Fruit fly (Drosophila melanogaster) whole organism, embryonic: ENCODE measurements around the gene pod1.
A peak's percentile ranks its signal among the peaks of the same experiment; 100 is the strongest.

Source experiments
- CG10209 ChIP-seq: fragments of 200-800 bp; sonication (Bioruptor generic); optimal IDR thresholded peaks from 3 replicates; lab custom pipeline; 2017; ENCODE audit warnings: missing biosample characterization, mild to moderate bottlenecking, missing genetic modification characterization, missing genetic modification reagents
- CG10366 ChIP-seq: fragments of 200-800 bp; sonication (Bioruptor generic); IDR thresholded peaks from 2 replicates; pipeline ENCODE4 v1.3.6; 2022; ENCODE audit warnings: missing biosample characterization, missing genetic modification characterization
- CG11695 ChIP-seq: fragments of 200-800 bp; sonication (Bioruptor generic); IDR thresholded peaks from 3 replicates; pipeline ENCODE4 v1.3.6; 2022; ENCODE audit warnings: missing biosample characterization, missing genetic modification characterization
- CG12659 ChIP-seq: fragments of 200-800 bp; sonication (Bioruptor generic); optimal IDR thresholded peaks from 3 replicates; lab custom pipeline; 2017; ENCODE audit warnings: mild to moderate bottlenecking, missing biosample characterization, missing genetic modification reagents, missing genetic modification characterization
- CG13424 ChIP-seq: fragments of 200-800 bp; sonication (Bioruptor generic); optimal IDR thresholded peaks from 2 replicates; lab custom pipeline; 2019; ENCODE audit warnings: missing biosample characterization, mild to moderate bottlenecking, missing genetic modification characterization, moderate library complexity
- CG15479 ChIP-seq: fragments of 200-800 bp; sonication (Bioruptor generic); optimal IDR thresholded peaks from 3 replicates; lab custom pipeline; 2019; ENCODE audit warnings: missing biosample characterization, mild to moderate bottlenecking, missing genetic modification characterization, moderate library complexity
- CG2120 ChIP-seq: fragments of 200-800 bp; sonication (Bioruptor generic); optimal IDR thresholded peaks from 3 replicates; lab custom pipeline; 2016; ENCODE audit warnings: missing biosample characterization, missing genetic modification characterization
- CG2875 ChIP-seq: fragments of 200-800 bp; sonication (Bioruptor generic); optimal IDR thresholded peaks from 2 replicates; lab custom pipeline; 2017; ENCODE audit warnings: missing biosample characterization, mild to moderate bottlenecking, missing genetic modification characterization, missing genetic modification reagents
- CG31224 ChIP-seq: fragments of 200-800 bp; sonication (Bioruptor generic); IDR thresholded peaks from 2 replicates; pipeline ENCODE4 v1.3.6; 2022; ENCODE audit warnings: missing biosample characterization, missing genetic modification characterization
- CG31388 ChIP-seq: fragments of 200-800 bp; sonication (Bioruptor generic); optimal IDR thresholded peaks from 2 replicates; lab custom pipeline; 2016; ENCODE audit warnings: missing biosample characterization, missing genetic modification characterization
- CG32532 ChIP-seq: fragments of 200-800 bp; sonication (Bioruptor generic); IDR thresholded peaks from 2 replicates; pipeline ENCODE4 v1.3.6; 2022; ENCODE audit warnings: missing biosample characterization, missing genetic modification characterization
- CG32767 ChIP-seq: fragments of 200-800 bp; sonication (Bioruptor generic); IDR thresholded peaks from 2 replicates; pipeline ENCODE4 v1.3.6; 2022; ENCODE audit warnings: missing biosample characterization, missing genetic modification characterization
- CG4730 ChIP-seq: fragments of 200-800 bp; sonication (Bioruptor generic); IDR thresholded peaks from 2 replicates; pipeline ENCODE4 v1.3.6; 2022; ENCODE audit warnings: missing biosample characterization, missing genetic modification characterization
- CG5953 ChIP-seq: fragments of 200-800 bp; sonication (Bioruptor generic); IDR thresholded peaks from 2 replicates; pipeline ENCODE4 v1.3.6; 2022; ENCODE audit warnings: missing biosample characterization, missing genetic modification characterization
- CG9797 ChIP-seq: fragments of 200-800 bp; sonication (Bioruptor generic); optimal IDR thresholded peaks from 3 replicates; lab custom pipeline; 2018; ENCODE audit warnings: missing biosample characterization, mild to moderate bottlenecking, missing genetic modification characterization
- CG9932 ChIP-seq: fragments of 200-800 bp; sonication (Bioruptor generic); IDR thresholded peaks from 2 replicates; pipeline ENCODE4 v1.3.6; 2022; ENCODE audit warnings: missing biosample characterization, missing genetic modification characterization
- Drgx ChIP-seq: fragments of 200-800 bp; sonication (Bioruptor generic); IDR thresholded peaks from 2 replicates; pipeline ENCODE4 v1.3.6; 2022; ENCODE audit warnings: missing biosample characterization, missing genetic modification characterization
- E2f1 ChIP-seq: fragments of 200-800 bp; sonication (Bioruptor generic); IDR thresholded peaks from 2 replicates; pipeline ENCODE4 v1.3.6; 2022; ENCODE audit warnings: missing biosample characterization, missing genetic modification characterization
- E2f2 ChIP-seq: fragments of 200-800 bp; sonication (Bioruptor generic); IDR thresholded peaks from 2 replicates; pipeline ENCODE4 v1.3.6; 2022; ENCODE audit warnings: missing biosample characterization, missing genetic modification characterization
- H2.0 ChIP-seq: fragments of 200-800 bp; sonication (Bioruptor generic); IDR thresholded peaks from 2 replicates; pipeline ENCODE4 v1.3.6; 2022; ENCODE audit warnings: missing biosample characterization, missing genetic modification characterization
- HLH4C ChIP-seq: fragments of 200-800 bp; sonication (Bioruptor generic); IDR thresholded peaks from 3 replicates; pipeline ENCODE4 v1.3.6; 2022; ENCODE audit warnings: missing biosample characterization, missing genetic modification characterization; ENCODE audit not compliant: partially characterized antibody
- Lim3 ChIP-seq: fragments of 200-800 bp; sonication (Bioruptor generic); IDR thresholded peaks from 2 replicates; pipeline ENCODE4 v1.3.6; 2022; ENCODE audit warnings: missing biosample characterization, missing genetic modification characterization
- Nf-YA ChIP-seq: fragments of 200-800 bp; sonication (Bioruptor generic); IDR thresholded peaks from 2 replicates; pipeline ENCODE4 v1.3.6; 2022; ENCODE audit warnings: missing biosample characterization, missing genetic modification characterization
- Ptx1 ChIP-seq: fragments of 200-800 bp; sonication (Bioruptor generic); IDR thresholded peaks from 2 replicates; pipeline ENCODE4 v1.3.6; 2022; ENCODE audit warnings: missing biosample characterization, missing genetic modification characterization
- Side ChIP-seq: fragments of 200-800 bp; sonication (Bioruptor generic); optimal IDR thresholded peaks from 2 replicates; lab custom pipeline; 2016; ENCODE audit warnings: missing biosample characterization, missing genetic modification characterization
- Trl ChIP-seq, 3 experiments: fragments of >200 bp in 2 of 3; fragments of 200-800 bp in 1 of 3; sonication (Bioruptor generic) in 1 of 3; optimal IDR thresholded peaks; 2 replicates in 1 of 3; 3 replicates in 2 of 3; lab custom pipeline; 2016 to 2017; ENCODE audit warnings: missing biosample characterization in 1 of 3, missing genetic modification characterization in 1 of 3
- Xbp1 ChIP-seq: fragments of 200-800 bp; sonication (Bioruptor generic); optimal IDR thresholded peaks from 3 replicates; lab custom pipeline; 2016; ENCODE audit warnings: missing biosample characterization, mild to moderate bottlenecking, missing genetic modification characterization
- Xrp1 ChIP-seq: fragments of 200-800 bp; sonication (Bioruptor generic); IDR thresholded peaks from 2 replicates; pipeline ENCODE4 v1.3.6; 2022; ENCODE audit warnings: missing biosample characterization, missing genetic modification characterization
- YL-1 ChIP-seq: fragments of 200-800 bp; sonication (Bioruptor generic); optimal IDR thresholded peaks from 3 replicates; lab custom pipeline; 2017; ENCODE audit warnings: missing biosample characterization, mild to moderate bottlenecking, missing genetic modification characterization
- al ChIP-seq: fragments of 200-800 bp; sonication (Bioruptor generic); IDR thresholded peaks from 2 replicates; pipeline ENCODE4 v1.3.6; 2022; ENCODE audit warnings: missing biosample characterization, missing genetic modification characterization
- ap ChIP-seq: fragments of 200-800 bp; sonication (Bioruptor generic); IDR thresholded peaks from 2 replicates; pipeline ENCODE4 v1.3.6; 2022; ENCODE audit warnings: missing biosample characterization, missing genetic modification characterization
- ase ChIP-seq: fragments of 200-800 bp; sonication (Bioruptor generic); IDR thresholded peaks from 3 replicates; pipeline ENCODE4 v1.3.6; 2022; ENCODE audit warnings: missing biosample characterization, missing genetic modification characterization
- ash1 ChIP-seq: fragments of 200-800 bp; sonication (Bioruptor generic); optimal IDR thresholded peaks from 2 replicates; lab custom pipeline; 2018; ENCODE audit warnings: missing biosample characterization, mild to moderate bottlenecking, missing genetic modification characterization
- az2 ChIP-seq: fragments of 200-800 bp; sonication (Bioruptor generic); optimal IDR thresholded peaks from 3 replicates; lab custom pipeline; 2016; ENCODE audit warnings: missing biosample characterization, missing genetic modification characterization
- ci ChIP-seq: fragments of 200-800 bp; sonication (Bioruptor generic); IDR thresholded peaks from 3 replicates; pipeline ENCODE4 v1.3.6; 2022; ENCODE audit warnings: missing biosample characterization, missing genetic modification characterization
- corto ChIP-seq: fragments of 200-800 bp; sonication (Bioruptor generic); optimal IDR thresholded peaks from 2 replicates; lab custom pipeline; 2016; ENCODE audit warnings: missing biosample characterization, mild to moderate bottlenecking, missing genetic modification characterization, moderate library complexity
- cwo ChIP-seq: fragments of 200-800 bp; sonication (Bioruptor generic); optimal IDR thresholded peaks from 3 replicates; lab custom pipeline; 2017; ENCODE audit warnings: missing biosample characterization, missing genetic modification characterization, mild to moderate bottlenecking, moderate library complexity, missing genetic modification reagents
- dm ChIP-seq: fragments of 200-800 bp; sonication (Bioruptor generic); optimal IDR thresholded peaks from 3 replicates; lab custom pipeline; 2016; ENCODE audit warnings: missing biosample characterization, missing genetic modification characterization
- dmrt99B ChIP-seq: fragments of 200-800 bp; sonication (Bioruptor generic); optimal IDR thresholded peaks from 2 replicates; lab custom pipeline; 2018; ENCODE audit warnings: missing biosample characterization, mild to moderate bottlenecking, missing genetic modification characterization, moderate library complexity
- dpn ChIP-seq, 2 experiments: fragments of 200-800 bp; sonication (Bioruptor generic); optimal IDR thresholded peaks; 3 replicates each; lab custom pipeline; 2016; ENCODE audit warnings: missing biosample characterization in 2 of 2, missing genetic modification characterization in 2 of 2
- emc ChIP-seq: fragments of 200-800 bp; sonication (Bioruptor generic); optimal IDR thresholded peaks from 2 replicates; lab custom pipeline; 2016; ENCODE audit warnings: missing biosample characterization, missing genetic modification characterization
- fd3F ChIP-seq: fragments of 200-800 bp; sonication (Bioruptor generic); optimal IDR thresholded peaks from 2 replicates; lab custom pipeline; 2018; ENCODE audit warnings: missing biosample characterization, mild to moderate bottlenecking, missing genetic modification characterization, moderate library complexity
- grau ChIP-seq: fragments of 200-800 bp; optimal IDR thresholded peaks from 3 replicates; lab custom pipeline; 2019; ENCODE audit warnings: missing biosample characterization, mild to moderate bottlenecking, missing genetic modification characterization, moderate library complexity
- lmd ChIP-seq: fragments of 200-800 bp; sonication (Bioruptor generic); IDR thresholded peaks from 2 replicates; pipeline ENCODE4 v1.3.6; 2022; ENCODE audit warnings: missing biosample characterization, missing genetic modification characterization
- lola ChIP-seq, 3 experiments: fragments of >200 bp in 2 of 3; fragments of 200-800 bp in 1 of 3; sonication (Bioruptor generic) in 1 of 3; optimal IDR thresholded peaks; 2 replicates each; lab custom pipeline; 2017 to 2019; ENCODE audit warnings: missing biosample characterization in 3 of 3, missing genetic modification characterization in 3 of 3, mild to moderate bottlenecking in 1 of 3, moderate library complexity in 1 of 3
- phol ChIP-seq: fragments of 200-800 bp; sonication (Bioruptor generic); optimal IDR thresholded peaks from 3 replicates; lab custom pipeline; 2018; ENCODE audit warnings: missing biosample characterization, mild to moderate bottlenecking, missing genetic modification characterization, moderate library complexity
- sens ChIP-seq: fragments of 200-800 bp; sonication (Bioruptor generic); peaks from one replicate; lab custom pipeline; 2016; ENCODE audit warnings: missing biosample characterization, missing genetic modification characterization
- sisA ChIP-seq: fragments of 200-800 bp; sonication (Bioruptor generic); IDR thresholded peaks from 2 replicates; pipeline ENCODE4 v1.3.6; 2022; ENCODE audit warnings: missing biosample characterization, missing genetic modification characterization
- slbo ChIP-seq: fragments of 200-800 bp; sonication (Bioruptor generic); IDR thresholded peaks from 2 replicates; pipeline ENCODE4 v1.3.6; 2022; ENCODE audit warnings: missing biosample characterization, missing genetic modification characterization
- ttk ChIP-seq: fragments of 200-800 bp; sonication (Bioruptor generic); IDR thresholded peaks from 2 replicates; pipeline ENCODE4 v2.1.2; 2022; ENCODE audit warnings: missing biosample characterization, missing genetic modification characterization
- twi ChIP-seq: fragments of 200-800 bp; optimal IDR thresholded peaks from 2 replicates; lab custom pipeline; 2019; ENCODE audit warnings: missing biosample characterization, mild to moderate bottlenecking, missing genetic modification characterization, moderate library complexity
- wor ChIP-seq: fragments of 200-800 bp; sonication (Bioruptor generic); IDR thresholded peaks from 2 replicates; pipeline ENCODE4 v1.3.6; 2022; ENCODE audit warnings: missing biosample characterization, missing genetic modification characterization

The pod1 gene

dm6 chrX:6791531-6791930 lies 12.0 kb upstream of the pod1 start (continued):
- 0 out of 3 replicates have a peak, but pooled peaks have one; percentile 19 for TF ChIP-seq HLH4C (GFP tag; lab: Robert Waterston, UW)
- TF ChIP-seq cwo (GFP tag; lab: Kevin White, UChicago) = peak; percentile 4
- no peak for TF ChIP-seq CG4730 (GFP tag; lab: Robert Waterston, UW)
- TF ChIP-seq ash1 (GFP tag; lab: Kevin White, UChicago) = no peak
- TF ChIP-seq Nf-YA = 0 out of 2 replicates have a peak, but pooled peaks have one; percentile 17
- TF ChIP-seq fd3F (GFP tag; lab: Kevin White, UChicago) = no peak
- TF ChIP-seq sisA = peak; percentile 32; the same call in 1 of the 2 replicates
- no peak for TF ChIP-seq CG31388 (GFP tag; lab: Kevin White, UChicago)
- peak; percentile 45 for TF ChIP-seq CG5953
- peak; percentile 53; the same call in 1 of the 2 replicates for TF ChIP-seq CG10366 (GFP tag; lab: Robert Waterston, UW)
- no peak for TF ChIP-seq E2f1 (GFP tag; lab: Robert Waterston, UW)
- peak; percentile 71; the same call in 2 of the 3 replicates for TF ChIP-seq ci (GFP tag; lab: Robert Waterston, UW)
- peak; percentile 54; the same call in 1 of the 2 replicates for TF ChIP-seq CG32532 (GFP tag; lab: Robert Waterston, UW)
- no peak for TF ChIP-seq YL-1 (GFP tag; lab: Kevin White, UChicago)
- TF ChIP-seq CG15479 (GFP tag; lab: Kevin White, UChicago) = no peak
- TF ChIP-seq az2 = peak; percentile 9
- TF ChIP-seq grau (tag; lab: Kevin White, UChicago) = peak; percentile 23
- peak; percentile 16 for TF ChIP-seq CG12659 (GFP tag; lab: Kevin White, UChicago)
- TF ChIP-seq Side (GFP tag; lab: Kevin White, UChicago) = no peak
- peak; percentile 54 for TF ChIP-seq slbo (GFP tag; lab: Robert Waterston, UW)
- TF ChIP-seq ttk (GFP tag; lab: Robert Waterston, UW) = peak; percentile 38; the same call in 1 of the 2 replicates
- TF ChIP-seq Drgx (GFP tag; lab: Robert Waterston, UW) = peak; percentile 87
- peak; percentile 14 for TF ChIP-seq Xbp1 (GFP tag; lab: Kevin White, UChicago)
- TF ChIP-seq wor (GFP tag; lab: Robert Waterston, UW) = peak; percentile 27; the same call in 1 of the 2 replicates
- TF ChIP-seq CG9932 = peak; percentile 42; the same call in 1 of the 2 replicates
- peak; percentile 9 to 59 for TF ChIP-seq Trl (optimal IDR thresholded peaks at IDR 0.05; lab: Kevin White, UChicago)
- no peak for TF ChIP-seq Trl (GFP tag; optimal IDR thresholded peaks at IDR 0.05; lab: Kevin White, UChicago)
- peak; percentile 30; the same call in 1 of the 2 replicates for TF ChIP-seq Ptx1
- TF ChIP-seq lmd (GFP tag; lab: Robert Waterston, UW) = peak; percentile 38; the same call in 1 of the 2 replicates
- TF ChIP-seq CG10209 = peak; percentile 32
- no peak for TF ChIP-seq twi (tag; lab: Kevin White, UChicago)
- TF ChIP-seq CG2120 (GFP tag; lab: Kevin White, UChicago) = peak; percentile 17
- 0 out of 2 replicates have a peak, but pooled peaks have one; percentile 18 for TF ChIP-seq Xrp1 (GFP tag; lab: Robert Waterston, UW)
- TF ChIP-seq phol (tag; lab: Kevin White, UChicago) = peak; percentile 8
- no peak for TF ChIP-seq corto (GFP tag; lab: Kevin White, UChicago)
- TF ChIP-seq CG32767 (GFP tag; lab: Robert Waterston, UW) = peak; percentile 57; the same call in 1 of the 2 replicates
- peak; percentile 20; the same call in 1 of the 2 replicates for TF ChIP-seq E2f2

DNA sequence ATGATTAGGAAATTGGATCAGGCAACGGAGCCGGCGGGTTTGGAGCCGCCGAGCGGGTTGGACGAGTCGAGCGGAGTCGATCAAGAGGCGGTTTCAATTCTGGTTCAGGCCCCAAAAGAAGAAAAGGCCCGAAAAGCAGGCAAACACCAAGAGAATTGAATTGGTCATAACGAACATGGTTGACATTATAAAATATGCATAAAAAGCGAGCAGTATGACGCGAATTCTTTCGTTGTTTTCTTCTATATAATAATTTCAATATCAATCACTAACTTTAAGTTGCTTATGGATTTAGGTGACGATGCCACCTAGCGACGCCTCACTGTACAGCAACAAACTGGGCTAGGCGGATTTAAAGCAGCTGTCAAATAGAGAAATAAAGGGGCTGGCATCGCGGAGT lies 10.6 kb upstream of the pod1 start:
- TF ChIP-seq dm (GFP tag; lab: Kevin White, UChicago) = no peak
- no peak for TF ChIP-seq CG13424 (tag; lab: Kevin White, UChicago)
- no peak for TF ChIP-seq CG9797 (GFP tag; lab: Kevin White, UChicago)
- TF ChIP-seq al (GFP tag; lab: Robert Waterston, UW) = no peak
- no peak for TF ChIP-seq ap (GFP tag; lab: Robert Waterston, UW)
- TF ChIP-seq CG31224 (GFP tag; lab: Robert Waterston, UW) = no peak
- no peak for TF ChIP-seq lola (GFP tag; optimal IDR thresholded peaks at IDR 0.05; lab: Kevin White, UChicago)
- 0 out of 3 replicates have a peak, but pooled peaks have one; percentile 16 for TF ChIP-seq ase (GFP tag; lab: Robert Waterston, UW)
- no peak for TF ChIP-seq CG11695 (GFP tag; lab: Robert Waterston, UW)
- no peak for TF ChIP-seq emc (GFP tag; lab: Kevin White, UChicago)
- no peak for TF ChIP-seq dpn (GFP tag; optimal IDR thresholded peaks at IDR 0.05; lab: Kevin White, UChicago)
- TF ChIP-seq sens = no peak
- TF ChIP-seq dmrt99B = no peak
- no peak for TF ChIP-seq Lim3 (GFP tag; lab: Robert Waterston, UW)
- TF ChIP-seq CG2875 (GFP tag; lab: Kevin White, UChicago) = no peak
- peak; percentile 22; the same call in 1 of the 2 replicates for TF ChIP-seq H2.0 (GFP tag; lab: Robert Waterston, UW)
